Fruit fly (Drosophila melanogaster) whole organism, pupa: Measurements from ENCODE around the gene Arr2.
A peak's percentile ranks its signal among the peaks of the same experiment; 100 is the strongest.

ENCODE experiments used
- CG10348 ChIP-seq: fragments of 200-800 bp; sonication (Bioruptor generic); IDR thresholded peaks from 2 replicates; pipeline ENCODE4 v1.3.6; 2022; ENCODE audit warnings: missing biosample characterization, missing genetic modification characterization
- CG12605 ChIP-seq: fragments of 200-800 bp; sonication (Bioruptor generic); IDR thresholded peaks from 2 replicates; pipeline ENCODE4 v1.3.6; 2022; ENCODE audit warnings: missing biosample characterization, missing genetic modification characterization
- CG13204 ChIP-seq: fragments of 200-800 bp; sonication (Bioruptor generic); optimal IDR thresholded peaks from 2 replicates; lab custom pipeline; 2018; ENCODE audit warnings: missing biosample characterization, mild to moderate bottlenecking, missing genetic modification characterization, moderate library complexity
- CG14655 ChIP-seq: fragments of 200-800 bp; sonication (Bioruptor generic); optimal IDR thresholded peaks from 3 replicates; lab custom pipeline; 2017; ENCODE audit warnings: mild to moderate bottlenecking, missing biosample characterization, missing genetic modification reagents, missing genetic modification characterization
- CG17806 ChIP-seq: fragments of 200-800 bp; sonication (Bioruptor generic); optimal IDR thresholded peaks from 2 replicates; lab custom pipeline; 2018; ENCODE audit warnings: missing biosample characterization, mild to moderate bottlenecking, missing genetic modification characterization, moderate library complexity
- CG8159 ChIP-seq: fragments of 200-800 bp; sonication (Bioruptor generic); optimal IDR thresholded peaks from 3 replicates; lab custom pipeline; 2018; ENCODE audit warnings: missing biosample characterization, mild to moderate bottlenecking, missing genetic modification characterization, moderate library complexity
- CG8301 ChIP-seq: fragments of 200-800 bp; sonication (Bioruptor generic); optimal IDR thresholded peaks from 2 replicates; lab custom pipeline; 2018; ENCODE audit warnings: missing biosample characterization, mild to moderate bottlenecking, missing genetic modification characterization
- CG9948 ChIP-seq: fragments of 200-800 bp; sonication (Bioruptor generic); optimal IDR thresholded peaks from 2 replicates; lab custom pipeline; 2018; ENCODE audit warnings: missing biosample characterization, mild to moderate bottlenecking, missing genetic modification characterization, moderate library complexity
- EcR ChIP-seq: fragments of 200-800 bp; sonication (Bioruptor generic); optimal IDR thresholded peaks from 3 replicates; lab custom pipeline; 2019; ENCODE audit warnings: missing biosample characterization, missing genetic modification characterization, mild to moderate bottlenecking, moderate library complexity, missing genetic modification reagents
- Ets98B ChIP-seq: fragments of 200-800 bp; sonication (Bioruptor generic); IDR thresholded peaks from 2 replicates; pipeline ENCODE4 v1.3.6; 2022; ENCODE audit warnings: missing biosample characterization, missing genetic modification characterization
- Pif1A ChIP-seq: fragments of 200-800 bp; sonication (Bioruptor generic); optimal IDR thresholded peaks from 3 replicates; lab custom pipeline; 2016; ENCODE audit warnings: missing biosample characterization, missing genetic modification characterization
- Pif1B ChIP-seq: fragments of 200-800 bp; sonication (Bioruptor generic); optimal IDR thresholded peaks from 3 replicates; lab custom pipeline; 2016; ENCODE audit warnings: missing biosample characterization, missing genetic modification characterization
- Snoo ChIP-seq: fragments of 200-800 bp; sonication (Bioruptor generic); optimal IDR thresholded peaks from 3 replicates; lab custom pipeline; 2017; ENCODE audit warnings: missing biosample characterization, mild to moderate bottlenecking, missing genetic modification characterization, inconsistent platforms
- fd96Ca ChIP-seq: fragments of 200-800 bp; sonication (Bioruptor generic); IDR thresholded peaks from 3 replicates; pipeline ENCODE4 v1.3.6; 2022; ENCODE audit warnings: missing biosample characterization, missing genetic modification characterization

DNA sequence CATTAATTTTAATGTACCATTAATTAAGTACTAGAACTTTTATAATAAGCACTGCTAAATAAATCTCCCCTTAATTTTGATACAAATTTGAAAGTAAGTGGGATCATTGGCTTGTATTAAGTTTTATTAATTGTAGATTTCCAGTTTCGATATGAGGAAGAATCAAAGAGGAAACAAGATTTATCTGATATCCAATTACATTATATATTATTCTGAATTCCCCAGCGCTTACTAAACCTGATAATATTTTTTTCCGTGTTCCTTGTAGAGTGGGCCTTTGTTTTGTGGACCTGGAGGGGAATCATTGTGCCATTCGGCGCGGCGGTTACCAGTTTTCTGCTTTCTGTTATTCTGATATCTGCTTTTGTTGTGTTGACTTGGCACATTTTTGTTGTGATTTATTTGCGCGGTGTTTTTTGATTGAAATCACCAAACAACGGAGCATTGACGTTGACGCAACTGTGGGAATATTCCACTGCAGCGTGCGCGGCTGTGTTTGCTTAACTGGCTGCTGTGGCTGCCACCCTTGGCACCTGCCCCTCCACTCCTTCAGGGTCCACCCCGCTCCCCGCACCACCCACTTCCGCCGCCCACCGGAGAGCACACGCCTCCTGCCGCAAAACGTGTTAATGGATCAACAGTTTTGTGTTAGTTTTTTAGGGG lies 35.8 kb upstream of the Arr2 start:
- TF ChIP-seq fd96Ca (GFP tag; lab: Robert Waterston, UW) (no peak), EcR (peak; percentile 38), CG17806 (tag; lab: Kevin White, UChicago) (no peak), CG13204 (GFP tag; lab: Kevin White, UChicago) (no peak), CG8301 (no peak), Ets98B (no peak), CG10348 (GFP tag; lab: Robert Waterston, UW) (no peak), Snoo (no peak), Pif1A (GFP tag; lab: Kevin White, UChicago) (peak; percentile 11), CG12605 (no peak), Pif1B (GFP tag; lab: Kevin White, UChicago) (no peak), CG8159 (peak; percentile 42), CG9948 (tag; lab: Kevin White, UChicago) (no peak), CG14655 (GFP tag; lab: Kevin White, UChicago) (no peak)
